Fruit fly (Drosophila melanogaster) whole organism, embryonic: ENCODE results near the gene CG5510.
A peak's percentile ranks its signal among the peaks of the same experiment; 100 is the strongest.

ENCODE experiments used
- Atf-2 ChIP-seq: fragments of 200-800 bp; sonication (Bioruptor generic); optimal IDR thresholded peaks from 2 replicates; lab custom pipeline; 2016; ENCODE audit warnings: missing biosample characterization, missing genetic modification characterization
- Atf6 ChIP-seq: fragments of 200-800 bp; sonication (Bioruptor generic); IDR thresholded peaks from 2 replicates; pipeline ENCODE4 v1.3.6; 2022; ENCODE audit warnings: missing biosample characterization, missing genetic modification characterization
- CG10366 ChIP-seq: fragments of 200-800 bp; sonication (Bioruptor generic); IDR thresholded peaks from 2 replicates; pipeline ENCODE4 v1.3.6; 2022; ENCODE audit warnings: missing biosample characterization, missing genetic modification characterization
- CG12155 ChIP-seq: fragments of 200-800 bp; sonication (Bioruptor generic); optimal IDR thresholded peaks from 3 replicates; lab custom pipeline; 2016; ENCODE audit warnings: missing biosample characterization, missing genetic modification characterization
- CG12659 ChIP-seq: fragments of 200-800 bp; sonication (Bioruptor generic); optimal IDR thresholded peaks from 3 replicates; lab custom pipeline; 2017; ENCODE audit warnings: mild to moderate bottlenecking, missing biosample characterization, missing genetic modification reagents, missing genetic modification characterization
- CG13894 ChIP-seq: fragments of 200-800 bp; sonication (Bioruptor generic); optimal IDR thresholded peaks from 3 replicates; lab custom pipeline; 2018; ENCODE audit warnings: missing biosample characterization, mild to moderate bottlenecking, missing genetic modification characterization, moderate library complexity
- CG14014 ChIP-seq: fragments of 200-800 bp; sonication (Bioruptor generic); IDR thresholded peaks from 2 replicates; pipeline ENCODE4 v1.3.6; 2022; ENCODE audit warnings: missing biosample characterization, missing genetic modification characterization
- CG17912 ChIP-seq: fragments of 200-800 bp; sonication (Bioruptor generic); optimal IDR thresholded peaks from 2 replicates; lab custom pipeline; 2018; ENCODE audit warnings: missing biosample characterization, mild to moderate bottlenecking, missing genetic modification characterization
- CG1792 ChIP-seq: fragments of 200-800 bp; sonication (Bioruptor generic); optimal IDR thresholded peaks from 2 replicates; lab custom pipeline; 2016; ENCODE audit warnings: missing biosample characterization, missing genetic modification characterization
- CG2116 ChIP-seq: fragments of 200-800 bp; sonication (Bioruptor generic); optimal IDR thresholded peaks from 3 replicates; lab custom pipeline; 2018; ENCODE audit warnings: missing biosample characterization, mild to moderate bottlenecking, missing genetic modification characterization
- CG2889 ChIP-seq: fragments of 200-800 bp; sonication (Bioruptor generic); IDR thresholded peaks from 3 replicates; pipeline ENCODE4 v1.3.6; 2022; ENCODE audit warnings: missing biosample characterization, missing genetic modification characterization
- CG31441 ChIP-seq: fragments of 200-800 bp; sonication (Bioruptor generic); IDR thresholded peaks from 2 replicates; pipeline ENCODE4 v1.3.6; 2022; ENCODE audit warnings: missing biosample characterization, missing genetic modification characterization
- CG34224 ChIP-seq: fragments of 200-800 bp; sonication (Bioruptor generic); IDR thresholded peaks from 3 replicates; pipeline ENCODE4 v1.3.6; 2022; ENCODE audit warnings: missing biosample characterization, missing genetic modification characterization; ENCODE audit not compliant: partially characterized antibody
- CG34422 ChIP-seq: fragments of 200-800 bp; sonication (Bioruptor generic); IDR thresholded peaks from 3 replicates; pipeline ENCODE4 v1.3.6; 2022; ENCODE audit warnings: missing biosample characterization, missing genetic modification characterization
- CG3838 ChIP-seq: fragments of 200-800 bp; sonication (Bioruptor generic); optimal IDR thresholded peaks from 3 replicates; lab custom pipeline; 2016; ENCODE audit warnings: missing biosample characterization, missing genetic modification characterization
- CG4328 ChIP-seq: fragments of 200-800 bp; sonication (Bioruptor generic); optimal IDR thresholded peaks from 3 replicates; lab custom pipeline; 2017; ENCODE audit warnings: missing biosample characterization, missing genetic modification reagents, missing genetic modification characterization
- CG4854 ChIP-seq: fragments of 200-800 bp; sonication (Bioruptor generic); optimal IDR thresholded peaks from 2 replicates; lab custom pipeline; 2016; ENCODE audit warnings: missing biosample characterization, missing genetic modification characterization, inconsistent platforms
- CG5953 ChIP-seq: fragments of 200-800 bp; sonication (Bioruptor generic); IDR thresholded peaks from 2 replicates; pipeline ENCODE4 v1.3.6; 2022; ENCODE audit warnings: missing biosample characterization, missing genetic modification characterization
- CG7745 ChIP-seq: fragments of 200-800 bp; sonication (Bioruptor generic); optimal IDR thresholded peaks from 2 replicates; lab custom pipeline; 2018; ENCODE audit warnings: missing biosample characterization, mild to moderate bottlenecking, missing genetic modification characterization, moderate library complexity
- CG9727 ChIP-seq: fragments of 200-800 bp; sonication (Bioruptor generic); optimal IDR thresholded peaks from 3 replicates; lab custom pipeline; 2017; ENCODE audit warnings: missing biosample characterization, mild to moderate bottlenecking, missing genetic modification characterization
- Dek ChIP-seq: fragments of 200-800 bp; sonication (Bioruptor generic); optimal IDR thresholded peaks from 3 replicates; lab custom pipeline; 2019; ENCODE audit warnings: missing biosample characterization, mild to moderate bottlenecking, missing genetic modification characterization, moderate library complexity
- GATAe ChIP-seq: fragments of 200-800 bp; sonication (Bioruptor generic); conservative IDR thresholded peaks from 2 replicates; pipeline ENCODE4 v1.3.6; 2022; ENCODE audit warnings: missing biosample characterization, missing genetic modification characterization
- Hr51 ChIP-seq, 2 experiments: fragments of 200-800 bp; sonication (Bioruptor generic); optimal IDR thresholded peaks; 2 replicates in 1 of 2; 3 replicates in 1 of 2; lab custom pipeline; 2016 to 2018; ENCODE audit warnings: missing biosample characterization in 2 of 2, missing genetic modification characterization in 2 of 2, mild to moderate bottlenecking in 1 of 2, moderate library complexity in 1 of 2
- Lpt ChIP-seq: fragments of >200 bp; optimal IDR thresholded peaks from 2 replicates; lab custom pipeline; 2018; ENCODE audit warnings: missing biosample characterization, missing genetic modification characterization
- Neu2 ChIP-seq: fragments of 200-800 bp; sonication (Bioruptor generic); optimal IDR thresholded peaks from 3 replicates; lab custom pipeline; 2016; ENCODE audit warnings: missing biosample characterization, missing genetic modification characterization, borderline replicate concordance
- TFAM ChIP-seq: fragments of 200-800 bp; sonication (Bioruptor generic); optimal IDR thresholded peaks from 2 replicates; lab custom pipeline; 2017; ENCODE audit warnings: missing biosample characterization, missing genetic modification characterization, inconsistent platforms
- Taf1 ChIP-seq: fragments of 200-800 bp; sonication (Bioruptor generic); IDR thresholded peaks from 2 replicates; pipeline ENCODE4 v1.3.6; 2022; ENCODE audit warnings: missing biosample characterization, missing genetic modification characterization
- Usf ChIP-seq: fragments of 200-800 bp; sonication (Bioruptor generic); optimal IDR thresholded peaks from 2 replicates; lab custom pipeline; 2017; ENCODE audit warnings: missing genotype, missing biosample characterization, missing genetic modification characterization
- Vsx1 ChIP-seq: fragments of 200-800 bp; sonication (Bioruptor generic); optimal IDR thresholded peaks from 2 replicates; lab custom pipeline; 2017; ENCODE audit warnings: missing biosample characterization, mild to moderate bottlenecking, missing genetic modification characterization, missing genetic modification reagents
- Xbp1 ChIP-seq: fragments of 200-800 bp; sonication (Bioruptor generic); optimal IDR thresholded peaks from 3 replicates; lab custom pipeline; 2016; ENCODE audit warnings: missing biosample characterization, mild to moderate bottlenecking, missing genetic modification characterization
- ash1 ChIP-seq: fragments of 200-800 bp; sonication (Bioruptor generic); optimal IDR thresholded peaks from 2 replicates; lab custom pipeline; 2018; ENCODE audit warnings: missing biosample characterization, mild to moderate bottlenecking, missing genetic modification characterization
- bigmax ChIP-seq: fragments of 200-800 bp; sonication (Bioruptor generic); optimal IDR thresholded peaks from 2 replicates; lab custom pipeline; 2018; ENCODE audit warnings: missing biosample characterization, mild to moderate bottlenecking, missing genetic modification characterization
- cg ChIP-seq: fragments of 200-800 bp; sonication (Bioruptor generic); optimal IDR thresholded peaks from 3 replicates; lab custom pipeline; 2019; ENCODE audit warnings: missing biosample characterization, mild to moderate bottlenecking, missing genetic modification characterization, moderate library complexity
- esg ChIP-seq: fragments of 200-800 bp; sonication (Bioruptor generic); conservative IDR thresholded peaks from 2 replicates; pipeline ENCODE4 v1.3.6; 2022; ENCODE audit warnings: missing biosample characterization, missing genetic modification characterization
- fu2 ChIP-seq: fragments of 200-800 bp; sonication (Bioruptor generic); optimal IDR thresholded peaks from 2 replicates; lab custom pipeline; 2016; ENCODE audit warnings: missing biosample characterization, missing genetic modification characterization
- grau ChIP-seq: fragments of 200-800 bp; optimal IDR thresholded peaks from 3 replicates; lab custom pipeline; 2019; ENCODE audit warnings: missing biosample characterization, mild to moderate bottlenecking, missing genetic modification characterization, moderate library complexity
- jumu ChIP-seq: fragments of 200-800 bp; sonication (Bioruptor generic); optimal IDR thresholded peaks from 3 replicates; lab custom pipeline; 2016; ENCODE audit warnings: missing biosample characterization, missing genetic modification characterization
- kah ChIP-seq: fragments of 200-800 bp; sonication (Bioruptor generic); optimal IDR thresholded peaks from 2 replicates; lab custom pipeline; 2018; ENCODE audit warnings: missing biosample characterization, mild to moderate bottlenecking, missing genetic modification characterization
- mirr ChIP-seq: fragments of 200-800 bp; sonication (Bioruptor generic); optimal IDR thresholded peaks from 3 replicates; lab custom pipeline; 2018; ENCODE audit warnings: missing biosample characterization, mild to moderate bottlenecking, missing genetic modification characterization
- odd ChIP-seq: fragments of 200-800 bp; sonication (Bioruptor generic); optimal IDR thresholded peaks from 2 replicates; lab custom pipeline; 2017; ENCODE audit warnings: missing biosample characterization, mild to moderate bottlenecking, missing genetic modification characterization
- psq ChIP-seq: fragments of 200-800 bp; sonication (Bioruptor generic); optimal IDR thresholded peaks from 2 replicates; lab custom pipeline; 2017; ENCODE audit warnings: missing biosample characterization, missing genetic modification characterization
- pum ChIP-seq: fragments of 200-800 bp; sonication (Bioruptor generic); optimal IDR thresholded peaks from 2 replicates; lab custom pipeline; 2016; ENCODE audit warnings: missing biosample characterization, missing genetic modification characterization
- ranshi ChIP-seq: fragments of 200-800 bp; sonication (Bioruptor generic); IDR thresholded peaks from 2 replicates; pipeline ENCODE4 v1.3.6; 2022; ENCODE audit warnings: missing biosample characterization, missing genetic modification characterization
- row ChIP-seq: fragments of 200-800 bp; sonication (Bioruptor generic); IDR thresholded peaks from 3 replicates; pipeline ENCODE4 v1.3.6; 2022; ENCODE audit warnings: missing biosample characterization, missing genetic modification characterization
- scrt ChIP-seq: fragments of 200-800 bp; sonication (Bioruptor generic); optimal IDR thresholded peaks from 2 replicates; lab custom pipeline; 2018; ENCODE audit warnings: missing biosample characterization, mild to moderate bottlenecking, missing genetic modification characterization, moderate library complexity
- slbo ChIP-seq: fragments of 200-800 bp; sonication (Bioruptor generic); IDR thresholded peaks from 2 replicates; pipeline ENCODE4 v1.3.6; 2022; ENCODE audit warnings: missing biosample characterization, missing genetic modification characterization
- tna ChIP-seq: fragments of 200-800 bp; sonication (Bioruptor generic); IDR thresholded peaks from 2 replicates; pipeline ENCODE4 v1.3.6; 2022; ENCODE audit warnings: missing biosample characterization, missing genetic modification characterization; ENCODE audit not compliant: partially characterized antibody
- tup ChIP-seq: fragments of 200-800 bp; sonication (Bioruptor generic); optimal IDR thresholded peaks from 2 replicates; lab custom pipeline; 2016; ENCODE audit warnings: missing biosample characterization, mild to moderate bottlenecking, missing genetic modification characterization, moderate library complexity
- usp ChIP-seq: fragments of >200 bp; optimal IDR thresholded peaks from 2 replicates; lab custom pipeline; 2017; ENCODE audit warnings: missing biosample characterization, missing genetic modification characterization
- zen2 ChIP-seq: fragments of 200-800 bp; sonication (Bioruptor generic); IDR thresholded peaks from 3 replicates; pipeline ENCODE4 v1.3.6; 2022; ENCODE audit warnings: missing biosample characterization, missing genetic modification characterization; ENCODE audit not compliant: partially characterized antibody

Gene CG5510

dm6 chr3R:24193373-24193879 lies 24.1 kb upstream of the CG5510 start, which contains the start of the genes SMC6 and CG6204 (continued):
- TF ChIP-seq cg (GFP tag; lab: Kevin White, UChicago) (no peak), ash1 (peak; percentile 19), CG9727 (GFP tag; lab: Kevin White, UChicago) (peak; percentile 93), row (GFP tag; lab: Robert Waterston, UW) (peak; percentile 99), CG2889 (GFP tag; lab: Robert Waterston, UW) (peak; percentile 91), zen2 (GFP tag; lab: Robert Waterston, UW) (no peak), usp (GFP tag; lab: Kevin White, UChicago) (no peak), CG4328 (peak; percentile 88), esg (GFP tag; lab: Robert Waterston, UW) (peak; percentile 94), Taf1 (peak; percentile 90), grau (tag; lab: Kevin White, UChicago) (peak; percentile 100), Atf6 (GFP tag; lab: Robert Waterston, UW) (peak; percentile 94), tna (GFP tag; lab: Robert Waterston, UW) (no peak), Atf-2 (GFP tag; lab: Kevin White, UChicago) (peak; percentile 71), scrt (GFP tag; lab: Kevin White, UChicago) (no peak), CG34224 (GFP tag; lab: Robert Waterston, UW) (0 out of 3 replicates have a peak, but pooled peaks have one; percentile 23), mirr (GFP tag; lab: Kevin White, UChicago) (peak; percentile 83), slbo (GFP tag; lab: Robert Waterston, UW) (peak; percentile 97), bigmax (GFP tag; lab: Kevin White, UChicago) (no peak), Hr51 (GFP tag; optimal IDR thresholded peaks at IDR 0.05; lab: Kevin White, UChicago) (peak; percentile 84 to 97), tup (GFP tag; lab: Kevin White, UChicago) (peak; percentile 52), CG14014 (GFP tag; lab: Robert Waterston, UW) (peak; percentile 96), GATAe (GFP tag; lab: Robert Waterston, UW) (peak; percentile 84), pum (peak; percentile 83), fu2 (GFP tag; lab: Kevin White, UChicago) (peak; percentile 72), psq (peak; percentile 59), Dek (tag; lab: Kevin White, UChicago) (peak; percentile 94), CG2116 (GFP tag; lab: Kevin White, UChicago) (peak; percentile 82), ranshi (GFP tag; lab: Robert Waterston, UW) (peak; percentile 95), CG10366 (GFP tag; lab: Robert Waterston, UW) (peak; percentile 95), jumu (peak; percentile 82), CG12659 (GFP tag; lab: Kevin White, UChicago) (peak; percentile 96), CG7745 (tag; lab: Kevin White, UChicago) (peak; percentile 63), Neu2 (peak; percentile 26), TFAM (GFP tag; lab: Kevin White, UChicago) (peak; percentile 62), CG31441 (peak; percentile 94), CG17912 (GFP tag; lab: Kevin White, UChicago) (peak; percentile 82), CG12155 (GFP tag; lab: Kevin White, UChicago) (peak; percentile 92), CG13894 (tag; lab: Kevin White, UChicago) (peak; percentile 95), CG4854 (GFP tag; lab: Kevin White, UChicago) (peak; percentile 82), Xbp1 (GFP tag; lab: Kevin White, UChicago) (peak; percentile 94), odd (GFP tag; lab: Kevin White, UChicago) (peak; percentile 84), Vsx1 (GFP tag; lab: Kevin White, UChicago) (peak; percentile 89), CG3838 (GFP tag; lab: Kevin White, UChicago) (peak; percentile 71), CG5953 (GFP tag; lab: Robert Waterston, UW) (peak; percentile 78), CG34422 (GFP tag; lab: Robert Waterston, UW) (peak; percentile 95), Lpt (GFP tag; lab: Kevin White, UChicago) (no peak), Usf (peak; percentile 88), CG1792 (GFP tag; lab: Kevin White, UChicago) (peak; percentile 72), kah (GFP tag; lab: Kevin White, UChicago) (peak; percentile 79)
